Worm (Caenorhabditis elegans) whole organism, L1 larva: ENCODE measurements around the gene hpo-26.

ENCODE experiments used
- C16A3.4 ChIP-seq: fragments of 150-350 bp; optimal IDR thresholded peaks from 2 replicates; lab custom pipeline; 2014; ENCODE audit warnings: missing biosample characterization, missing genetic modification characterization
- C34B4.2 ChIP-seq: sonication (generic microtip); optimal IDR thresholded peaks from 2 replicates; lab custom pipeline; 2017; ENCODE audit warnings: mild to moderate bottlenecking, missing genetic modification characterization, missing compliant biosample characterization
- Y116A8C.19 ChIP-seq: sonication (generic microtip); optimal IDR thresholded peaks from 2 replicates; lab custom pipeline; 2016; ENCODE audit warnings: missing compliant biosample characterization, missing genetic modification characterization, borderline replicate concordance
- aly-2 ChIP-seq: fragments of 150-350 bp; optimal IDR thresholded peaks from 2 replicates; lab custom pipeline; 2014; ENCODE audit warnings: missing biosample characterization, missing genetic modification characterization
- ama-1 ChIP-seq: fragments of 150-350 bp; optimal IDR thresholded peaks from 2 replicates; lab custom pipeline; 2014
- blmp-1 ChIP-seq: fragments of 150-350 bp; optimal IDR thresholded peaks from 2 replicates; lab custom pipeline; 2014; ENCODE audit warnings: missing biosample characterization, missing genetic modification characterization
- ceh-8 ChIP-seq: fragments of 200-800 bp; sonication (Bioruptor generic); optimal IDR thresholded peaks from 2 replicates; lab custom pipeline; 2018; ENCODE audit warnings: mild to moderate bottlenecking, missing genetic modification characterization, moderate library complexity, missing compliant biosample characterization
- ceh-82 ChIP-seq, 3 experiments: fragments of 150-350 bp in 1 of 3; sonication (generic microtip) in 2 of 3; optimal IDR thresholded peaks; 2 replicates each; lab custom pipeline; 2014 to 2017; ENCODE audit warnings: missing biosample characterization in 3 of 3, missing genetic modification characterization in 3 of 3
- ces-1 ChIP-seq: fragments of 150-350 bp; optimal IDR thresholded peaks from 2 replicates; lab custom pipeline; 2014; ENCODE audit warnings: missing biosample characterization, missing genetic modification reagents, missing genetic modification characterization
- dpl-1 ChIP-seq, 3 experiments: fragments of 150-350 bp in 2 of 3; sonication (generic microtip) in 1 of 3; optimal IDR thresholded peaks; 2 replicates each; lab custom pipeline; 2014 to 2017; ENCODE audit warnings: missing biosample characterization in 3 of 3, missing genetic modification characterization in 3 of 3, missing genetic modification reagents in 3 of 3
- efl-3 ChIP-seq: fragments of 200-800 bp; sonication (Bioruptor generic); optimal IDR thresholded peaks from 2 replicates; lab custom pipeline; 2018; ENCODE audit warnings: mild to moderate bottlenecking, missing genetic modification characterization, missing compliant biosample characterization
- egl-13 ChIP-seq: sonication (generic microtip); optimal IDR thresholded peaks from 2 replicates; lab custom pipeline; 2016; ENCODE audit warnings: missing genotype, missing genetic modification reagents, missing genetic modification characterization, missing compliant biosample characterization
- egl-27 ChIP-seq, 2 experiments: fragments of 150-350 bp in 1 of 2; sonication (generic microtip); optimal IDR thresholded peaks; 3 replicates each; lab custom pipeline; 2017 to 2018; ENCODE audit warnings: missing biosample characterization in 2 of 2, missing genetic modification characterization in 2 of 2, missing genetic modification reagents in 2 of 2
- elt-2 ChIP-seq: sonication (generic microtip); optimal IDR thresholded peaks from 2 replicates; lab custom pipeline; 2016; ENCODE audit warnings: missing genetic modification characterization, mild to moderate bottlenecking, inconsistent platforms, missing compliant biosample characterization, missing genetic modification reagents
- elt-3 ChIP-seq, 6 experiments: fragments of 150-350 bp in 1 of 6; sonication (generic microtip); optimal IDR thresholded peaks; 2 replicates each; lab custom pipeline; 2017 to 2018; ENCODE audit warnings: missing biosample characterization in 6 of 6, missing genetic modification characterization in 6 of 6, inconsistent platforms in 1 of 6
- fkh-8 ChIP-seq: sonication (generic microtip); optimal IDR thresholded peaks from 2 replicates; lab custom pipeline; 2016; ENCODE audit warnings: mild to moderate bottlenecking, missing genetic modification characterization, missing compliant biosample characterization
- hlh-17 ChIP-seq: fragments of 200-800 bp; sonication (Bioruptor generic); optimal IDR thresholded peaks from 2 replicates; lab custom pipeline; 2018; ENCODE audit warnings: missing genetic modification characterization, mild to moderate bottlenecking, missing compliant biosample characterization, moderate library complexity, borderline replicate concordance
- hlh-4 ChIP-seq: sonication (generic microtip); optimal IDR thresholded peaks from 2 replicates; lab custom pipeline; 2016; ENCODE audit warnings: mild to moderate bottlenecking, missing genetic modification characterization, missing compliant biosample characterization
- isw-1 ChIP-seq: fragments of 200-800 bp; sonication (Bioruptor generic); IDR thresholded peaks from 2 replicates; pipeline ENCODE4 v1.3.6; 2022; ENCODE audit warnings: missing genetic modification characterization, missing compliant biosample characterization
- jun-1 ChIP-seq: fragments of 150-350 bp; optimal IDR thresholded peaks from 2 replicates; lab custom pipeline; 2014; ENCODE audit warnings: missing biosample characterization, missing genetic modification reagents, missing genetic modification characterization
- lin-13 ChIP-seq: fragments of 150-350 bp; optimal IDR thresholded peaks from 2 replicates; lab custom pipeline; 2014; ENCODE audit warnings: missing biosample characterization, missing genetic modification reagents, missing genetic modification characterization
- lin-14 ChIP-seq: fragments of 200-800 bp; sonication (Bioruptor generic); optimal IDR thresholded peaks from 2 replicates; lab custom pipeline; 2018; ENCODE audit warnings: mild to moderate bottlenecking, missing genetic modification characterization, moderate library complexity, missing compliant biosample characterization
- lin-35 ChIP-seq, 2 experiments: fragments of 150-350 bp; optimal IDR thresholded peaks; 2 replicates each; lab custom pipeline; 2014; ENCODE audit warnings: missing biosample characterization in 2 of 2, missing genetic modification characterization in 2 of 2, missing genetic modification reagents in 2 of 2
- lsy-2 ChIP-seq, 2 experiments: fragments of 150-350 bp; optimal IDR thresholded peaks; 2 replicates each; lab custom pipeline; 2014; ENCODE audit warnings: missing biosample characterization in 2 of 2, missing genetic modification characterization in 2 of 2
- mdl-1 ChIP-seq, 2 experiments: fragments of 150-350 bp; optimal IDR thresholded peaks; 2 replicates each; lab custom pipeline; 2014 to 2017; ENCODE audit warnings: missing biosample characterization in 2 of 2, missing genetic modification characterization in 2 of 2, inconsistent platforms in 1 of 2
- mep-1 ChIP-seq: fragments of 150-350 bp; optimal IDR thresholded peaks from 2 replicates; lab custom pipeline; 2014; ENCODE audit warnings: missing biosample characterization, missing genetic modification characterization
- nhr-11 ChIP-seq: fragments of 150-350 bp; optimal IDR thresholded peaks from 2 replicates; lab custom pipeline; 2014; ENCODE audit warnings: missing biosample characterization, missing genetic modification characterization
- nhr-12 ChIP-seq: sonication (generic microtip); optimal IDR thresholded peaks from 2 replicates; lab custom pipeline; 2017; ENCODE audit warnings: missing biosample characterization, missing genetic modification characterization
- nhr-28 ChIP-seq: fragments of 150-350 bp; optimal IDR thresholded peaks from 2 replicates; lab custom pipeline; 2014; ENCODE audit warnings: missing biosample characterization, missing genetic modification characterization
- nhr-71 ChIP-seq: sonication (generic microtip); optimal IDR thresholded peaks from 2 replicates; lab custom pipeline; 2016; ENCODE audit warnings: mild to moderate bottlenecking, missing genetic modification characterization, moderate library complexity, missing compliant biosample characterization
- nhr-90 ChIP-seq: sonication (generic microtip); optimal IDR thresholded peaks from 2 replicates; lab custom pipeline; 2016; ENCODE audit warnings: mild to moderate bottlenecking, missing genetic modification characterization, missing compliant biosample characterization; ENCODE audit not compliant: poor library complexity
- pag-3 ChIP-seq: sonication (generic microtip); optimal IDR thresholded peaks from 2 replicates; lab custom pipeline; 2017; ENCODE audit warnings: missing genetic modification characterization, mild to moderate bottlenecking, missing compliant biosample characterization, antibody characterized with exemption, borderline replicate concordance; ENCODE audit not compliant: insufficient read depth
- pqm-1 ChIP-seq: sonication (generic microtip); optimal IDR thresholded peaks from 3 replicates; lab custom pipeline; 2017; ENCODE audit warnings: missing biosample characterization, missing genetic modification characterization
- rnt-1 ChIP-seq: sonication (generic microtip); optimal IDR thresholded peaks from 2 replicates; lab custom pipeline; 2016; ENCODE audit warnings: mild to moderate bottlenecking, missing genetic modification characterization, moderate library complexity, missing compliant biosample characterization
- skn-1 ChIP-seq: fragments of 150-350 bp; optimal IDR thresholded peaks from 2 replicates; lab custom pipeline; 2014; ENCODE audit warnings: missing biosample characterization, missing genetic modification characterization
- snu-23 ChIP-seq: sonication (generic microtip); optimal IDR thresholded peaks from 2 replicates; lab custom pipeline; 2016; ENCODE audit warnings: missing genetic modification characterization, missing compliant biosample characterization
- unc-62 ChIP-seq: fragments of 150-350 bp; optimal IDR thresholded peaks from 2 replicates; lab custom pipeline; 2014; ENCODE audit warnings: missing biosample characterization, missing genetic modification reagents, missing genetic modification characterization
- vab-15 ChIP-seq: sonication (generic microtip); optimal IDR thresholded peaks from 2 replicates; lab custom pipeline; 2017; ENCODE audit warnings: missing genotype, mild to moderate bottlenecking, missing genetic modification characterization, missing compliant biosample characterization
- ztf-4 ChIP-seq: fragments of 150-350 bp; optimal IDR thresholded peaks from 2 replicates; lab custom pipeline; 2014; ENCODE audit warnings: missing biosample characterization, missing genetic modification characterization

The hpo-26 gene

ce11 chrV:6510622-6511021 is 22.2 kb downstream of the hpo-26 start:
- no peak for TF ChIP-seq dpl-1 (GFP tag; optimal IDR thresholded peaks at IDR 0.05; lab: Kevin White, UChicago)
- TF ChIP-seq nhr-11 (tag; lab: Kevin White, UChicago), result no peak
- TF ChIP-seq lsy-2 (tag; optimal IDR thresholded peaks at IDR 0.05; lab: Kevin White, UChicago), result peak in 1 of 2 experiments; percentile 50
- TF ChIP-seq, all 84 proteins: peak for 1

- TF ChIP-seq jun-1 (tag; lab: Kevin White, UChicago) (no peak), isw-1 (GFP tag; lab: Robert Waterston, UW) (no peak), rnt-1 (tag; lab: Kevin White, UChicago) (no peak), ces-1 (GFP tag; lab: Kevin White, UChicago) (no peak), nhr-90 (tag; lab: Kevin White, UChicago) (no peak), Y116A8C.19 (no peak), egl-27 (tag; optimal IDR thresholded peaks at IDR 0.05; lab: Kevin White, UChicago) (no peak), blmp-1 (tag; lab: Kevin White, UChicago) (no peak), nhr-12 (tag; lab: Kevin White, UChicago) (no peak), ceh-82 (tag; optimal IDR thresholded peaks at IDR 0.05; lab: Kevin White, UChicago) (no peak), lin-14 (no peak), aly-2 (tag; lab: Kevin White, UChicago) (no peak), elt-2 (no peak), mep-1 (tag; lab: Kevin White, UChicago) (no peak), snu-23 (GFP tag; lab: Kevin White, UChicago) (no peak), nhr-28 (no peak), hlh-4 (no peak), mdl-1 (tag; optimal IDR thresholded peaks at IDR 0.05; lab: Kevin White, UChicago) (no peak), lin-35 (GFP tag; optimal IDR thresholded peaks at IDR 0.05; lab: Kevin White, UChicago) (no peak)
Observed at ce11 chrV:6509717-6510116, 23.1 kb downstream of the hpo-26 start, which contains the start of gene ubh-2. Gene ubh-2, minus strand, starts transcription at chrV:6509817.

ce11 chrV:6508703-6509102 is 24.2 kb downstream of the hpo-26 start, which contains the start of gene ubh-3:
Gene ubh-3, minus strand, starts transcription at chrV:6508803.
- TF ChIP-seq pqm-1 (tag; lab: Kevin White, UChicago) (no peak), ama-1 (lab: Kevin White, UChicago) (no peak), hlh-17 (GFP tag; lab: Kevin White, UChicago) (no peak), ceh-82 (tag; optimal IDR thresholded peaks at IDR 0.05; lab: Kevin White, UChicago) (no peak), nhr-71 (no peak), nhr-28 (no peak)

- TF ChIP-seq elt-3 (tag; optimal IDR thresholded peaks at IDR 0.05; lab: Kevin White, UChicago) (peak in 1 of 6 experiments; percentile 51), unc-62 (GFP tag; lab: Kevin White, UChicago) (no peak), elt-2 (no peak), ceh-8 (GFP tag; lab: Kevin White, UChicago) (no peak), egl-13 (no peak), pqm-1 (tag; lab: Kevin White, UChicago) (no peak), ztf-4 (tag; lab: Kevin White, UChicago) (no peak), fkh-8 (tag; lab: Kevin White, UChicago) (no peak), lin-13 (GFP tag; lab: Kevin White, UChicago) (no peak), C16A3.4 (no peak), vab-15 (tag; lab: Kevin White, UChicago) (no peak), skn-1 (no peak), C34B4.2 (tag; lab: Kevin White, UChicago) (no peak), pag-3 (tag; lab: Kevin White, UChicago) (no peak), isw-1 (GFP tag; lab: Robert Waterston, UW) (no peak), blmp-1 (tag; lab: Kevin White, UChicago) (peak; percentile 95), lin-14 (no peak), efl-3 (GFP tag; lab: Kevin White, UChicago) (no peak)
- TF ChIP-seq, all 84 proteins: peak for 2
Observed at ce11 chrV:6506238-6506956, 26.5 kb downstream of the hpo-26 start.
